Worm (Caenorhabditis elegans) whole organism, L1 larva: ENCODE results near the gene mat-2.

Experiments used
- F16B12.6 ChIP-seq: fragments of 150-350 bp; optimal IDR thresholded peaks from 2 replicates; lab custom pipeline; 2014; ENCODE audit warnings: missing biosample characterization, missing genetic modification characterization
- Y116A8C.19 ChIP-seq: sonication (generic microtip); optimal IDR thresholded peaks from 2 replicates; lab custom pipeline; 2016; ENCODE audit warnings: missing compliant biosample characterization, missing genetic modification characterization, borderline replicate concordance
- aha-1 ChIP-seq: fragments of 150-350 bp; optimal IDR thresholded peaks from 2 replicates; lab custom pipeline; 2014; ENCODE audit warnings: missing biosample characterization, missing genetic modification characterization
- aly-2 ChIP-seq: fragments of 150-350 bp; optimal IDR thresholded peaks from 2 replicates; lab custom pipeline; 2014; ENCODE audit warnings: missing biosample characterization, missing genetic modification characterization
- ama-1 ChIP-seq: fragments of 150-350 bp; optimal IDR thresholded peaks from 2 replicates; lab custom pipeline; 2014
- ceh-8 ChIP-seq: fragments of 200-800 bp; sonication (Bioruptor generic); optimal IDR thresholded peaks from 2 replicates; lab custom pipeline; 2018; ENCODE audit warnings: mild to moderate bottlenecking, missing genetic modification characterization, moderate library complexity, missing compliant biosample characterization
- ceh-88 ChIP-seq: fragments of 200-800 bp; sonication (Bioruptor generic); IDR thresholded peaks from 2 replicates; pipeline ENCODE4 v1.3.6; 2022; ENCODE audit warnings: missing genetic modification characterization, missing compliant biosample characterization
- ceh-90 ChIP-seq: sonication (generic microtip); optimal IDR thresholded peaks from 2 replicates; lab custom pipeline; 2016; ENCODE audit warnings: missing genetic modification characterization, missing compliant biosample characterization
- ces-1 ChIP-seq: fragments of 150-350 bp; optimal IDR thresholded peaks from 2 replicates; lab custom pipeline; 2014; ENCODE audit warnings: missing biosample characterization, missing genetic modification reagents, missing genetic modification characterization
- dpl-1 ChIP-seq, 3 experiments: fragments of 150-350 bp in 2 of 3; sonication (generic microtip) in 1 of 3; optimal IDR thresholded peaks; 2 replicates each; lab custom pipeline; 2014 to 2017; ENCODE audit warnings: missing biosample characterization in 3 of 3, missing genetic modification characterization in 3 of 3, missing genetic modification reagents in 3 of 3
- efl-3 ChIP-seq: fragments of 200-800 bp; sonication (Bioruptor generic); optimal IDR thresholded peaks from 2 replicates; lab custom pipeline; 2018; ENCODE audit warnings: mild to moderate bottlenecking, missing genetic modification characterization, missing compliant biosample characterization
- elt-2 ChIP-seq: sonication (generic microtip); optimal IDR thresholded peaks from 2 replicates; lab custom pipeline; 2016; ENCODE audit warnings: missing genetic modification characterization, mild to moderate bottlenecking, inconsistent platforms, missing compliant biosample characterization, missing genetic modification reagents
- elt-3 ChIP-seq, 6 experiments: fragments of 150-350 bp in 1 of 6; sonication (generic microtip); optimal IDR thresholded peaks; 2 replicates each; lab custom pipeline; 2017 to 2018; ENCODE audit warnings: missing biosample characterization in 6 of 6, missing genetic modification characterization in 6 of 6, inconsistent platforms in 1 of 6
- fkh-10 ChIP-seq: sonication (generic microtip); optimal IDR thresholded peaks from 2 replicates; lab custom pipeline; 2017; ENCODE audit warnings: missing biosample characterization, missing genetic modification reagents, missing genetic modification characterization
- hlh-4 ChIP-seq: sonication (generic microtip); optimal IDR thresholded peaks from 2 replicates; lab custom pipeline; 2016; ENCODE audit warnings: mild to moderate bottlenecking, missing genetic modification characterization, missing compliant biosample characterization
- isw-1 ChIP-seq: fragments of 200-800 bp; sonication (Bioruptor generic); IDR thresholded peaks from 2 replicates; pipeline ENCODE4 v1.3.6; 2022; ENCODE audit warnings: missing genetic modification characterization, missing compliant biosample characterization
- lin-13 ChIP-seq: fragments of 150-350 bp; optimal IDR thresholded peaks from 2 replicates; lab custom pipeline; 2014; ENCODE audit warnings: missing biosample characterization, missing genetic modification reagents, missing genetic modification characterization
- lin-35 ChIP-seq, 2 experiments: fragments of 150-350 bp; optimal IDR thresholded peaks; 2 replicates each; lab custom pipeline; 2014; ENCODE audit warnings: missing biosample characterization in 2 of 2, missing genetic modification characterization in 2 of 2, missing genetic modification reagents in 2 of 2
- lin-39 ChIP-seq: fragments of 150-350 bp; optimal IDR thresholded peaks from 2 replicates; lab custom pipeline; 2014; ENCODE audit warnings: missing biosample characterization, missing genetic modification reagents, missing genetic modification characterization
- lir-3 ChIP-seq: sonication (generic microtip); optimal IDR thresholded peaks from 2 replicates; lab custom pipeline; 2016; ENCODE audit warnings: mild to moderate bottlenecking, missing genetic modification characterization, moderate library complexity, missing compliant biosample characterization; ENCODE audit not compliant: poor library complexity
- lsy-2 ChIP-seq, 2 experiments: fragments of 150-350 bp; optimal IDR thresholded peaks; 2 replicates each; lab custom pipeline; 2014; ENCODE audit warnings: missing biosample characterization in 2 of 2, missing genetic modification characterization in 2 of 2
- mef-2 ChIP-seq: fragments of 150-350 bp; optimal IDR thresholded peaks from 2 replicates; lab custom pipeline; 2014; ENCODE audit warnings: missing biosample characterization, missing genetic modification characterization
- nhr-237 ChIP-seq: fragments of 150-350 bp; optimal IDR thresholded peaks from 2 replicates; lab custom pipeline; 2014; ENCODE audit warnings: missing biosample characterization, missing genetic modification characterization
- nhr-84 ChIP-seq: sonication (generic microtip); optimal IDR thresholded peaks from 2 replicates; lab custom pipeline; 2017; ENCODE audit warnings: missing biosample characterization, missing genetic modification characterization
- nhr-85 ChIP-seq: sonication (generic microtip); peaks from one replicate; lab custom pipeline; 2016; ENCODE audit warnings: missing genetic modification characterization, inconsistent platforms, missing compliant biosample characterization
- nhr-90 ChIP-seq: sonication (generic microtip); optimal IDR thresholded peaks from 2 replicates; lab custom pipeline; 2016; ENCODE audit warnings: mild to moderate bottlenecking, missing genetic modification characterization, missing compliant biosample characterization; ENCODE audit not compliant: poor library complexity
- pqm-1 ChIP-seq: sonication (generic microtip); optimal IDR thresholded peaks from 3 replicates; lab custom pipeline; 2017; ENCODE audit warnings: missing biosample characterization, missing genetic modification characterization
- rnt-1 ChIP-seq: sonication (generic microtip); optimal IDR thresholded peaks from 2 replicates; lab custom pipeline; 2016; ENCODE audit warnings: mild to moderate bottlenecking, missing genetic modification characterization, moderate library complexity, missing compliant biosample characterization
- snu-23 ChIP-seq: sonication (generic microtip); optimal IDR thresholded peaks from 2 replicates; lab custom pipeline; 2016; ENCODE audit warnings: missing genetic modification characterization, missing compliant biosample characterization
- sox-4 ChIP-seq: sonication (generic microtip); optimal IDR thresholded peaks from 2 replicates; lab custom pipeline; 2016; ENCODE audit warnings: missing genetic modification characterization, missing compliant biosample characterization
- swsn-7 ChIP-seq: sonication (generic microtip); optimal IDR thresholded peaks from 2 replicates; lab custom pipeline; 2016; ENCODE audit warnings: missing genetic modification characterization, missing compliant biosample characterization
- unc-30 ChIP-seq: sonication (generic microtip); optimal IDR thresholded peaks from 2 replicates; lab custom pipeline; 2017; ENCODE audit warnings: missing biosample characterization, missing genetic modification characterization
- unc-62 ChIP-seq: fragments of 150-350 bp; optimal IDR thresholded peaks from 2 replicates; lab custom pipeline; 2014; ENCODE audit warnings: missing biosample characterization, missing genetic modification reagents, missing genetic modification characterization
- unc-86 ChIP-seq: sonication (generic microtip); optimal IDR thresholded peaks from 2 replicates; lab custom pipeline; 2016; ENCODE audit warnings: missing genetic modification characterization, missing compliant biosample characterization
- unc-98 ChIP-seq: fragments of 200-800 bp; sonication (Bioruptor generic); IDR thresholded peaks from 2 replicates; pipeline ENCODE4 v1.3.6; 2022; ENCODE audit warnings: missing genetic modification characterization, missing compliant biosample characterization
- vab-15 ChIP-seq: sonication (generic microtip); optimal IDR thresholded peaks from 2 replicates; lab custom pipeline; 2017; ENCODE audit warnings: missing genotype, mild to moderate bottlenecking, missing genetic modification characterization, missing compliant biosample characterization
- xbp-1 ChIP-seq: sonication (generic microtip); optimal IDR thresholded peaks from 2 replicates; lab custom pipeline; 2016; ENCODE audit warnings: missing genetic modification characterization, missing compliant biosample characterization
- zag-1 ChIP-seq: fragments of 150-350 bp; optimal IDR thresholded peaks from 2 replicates; lab custom pipeline; 2014; ENCODE audit warnings: missing biosample characterization, missing genetic modification characterization
- ztf-11 ChIP-seq, 2 experiments: sonication (generic microtip); optimal IDR thresholded peaks; 2 replicates each; lab custom pipeline; 2016 to 2017; ENCODE audit warnings: missing genetic modification characterization in 2 of 2, missing biosample characterization in 1 of 2, missing compliant biosample characterization in 1 of 2
- ztf-4 ChIP-seq: fragments of 150-350 bp; optimal IDR thresholded peaks from 2 replicates; lab custom pipeline; 2014; ENCODE audit warnings: missing biosample characterization, missing genetic modification characterization

The mat-2 gene

DNA sequence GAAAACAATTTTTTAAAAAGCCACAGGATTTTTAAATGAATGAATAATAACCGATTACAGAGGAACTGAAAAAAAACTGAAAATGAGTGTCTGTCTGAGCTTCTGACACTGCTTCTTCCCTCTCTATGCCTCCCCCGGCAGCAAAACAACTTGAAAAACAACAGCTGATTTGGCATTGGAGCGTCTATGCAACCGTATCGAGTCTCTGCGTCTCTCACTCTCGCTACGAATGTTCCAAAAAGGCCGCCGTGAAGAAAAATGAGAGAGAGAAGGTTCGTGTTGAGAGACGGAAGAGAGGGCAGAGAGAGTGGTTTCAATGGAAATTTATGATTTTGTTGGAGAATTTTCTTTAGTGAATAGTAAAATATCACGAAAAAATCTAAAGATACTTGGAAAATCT is 9.5 kb upstream of the mat-2 start (continued):
- TF ChIP-seq mef-2 (tag; lab: Kevin White, UChicago) (no peak), dpl-1 (GFP tag; optimal IDR thresholded peaks at IDR 0.05; lab: Kevin White, UChicago) (peak; percentile 58 to 80 (median 73)), unc-62 (no peak), swsn-7 (tag; lab: Kevin White, UChicago) (peak; percentile 38), isw-1 (GFP tag; lab: Robert Waterston, UW) (peak; percentile 26), ces-1 (no peak), ztf-4 (tag; lab: Kevin White, UChicago) (no peak), rnt-1 (tag; lab: Kevin White, UChicago) (peak; percentile 66), ceh-90 (no peak), zag-1 (no peak), snu-23 (peak; percentile 70)

DNA sequence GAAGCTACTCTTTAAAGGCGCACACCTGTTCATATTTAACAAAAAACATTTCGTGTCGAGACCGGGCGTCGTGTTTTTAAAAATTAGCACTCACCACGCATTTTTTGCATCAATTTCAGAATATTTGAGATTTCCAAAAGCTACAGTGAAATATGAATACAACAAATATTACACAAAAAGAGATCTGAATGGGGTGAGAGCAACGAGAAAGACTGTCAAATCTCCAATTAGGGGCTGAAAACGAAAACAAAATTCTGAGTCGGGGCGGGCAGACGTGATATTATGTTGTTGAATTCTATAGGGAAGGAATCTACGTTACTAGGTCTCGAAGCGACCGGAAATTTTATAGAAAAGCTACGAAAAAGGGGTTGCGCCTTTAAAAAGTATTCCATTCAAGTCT is 8.9 kb upstream of the mat-2 start, which contains the start of gene C09H10.5:
TSS of gene C09H10.5 (minus strand) at position 101 of the 400 bp plus-strand sequence.
- TF ChIP-seq lin-39 (no peak), unc-30 (tag; lab: Kevin White, UChicago) (no peak), hlh-4 (tag; lab: Kevin White, UChicago) (no peak), ceh-88 (GFP tag; lab: Robert Waterston, UW) (no peak), lin-35 (GFP tag; optimal IDR thresholded peaks at IDR 0.05; lab: Kevin White, UChicago) (no peak), elt-3 (tag; optimal IDR thresholded peaks at IDR 0.05; lab: Kevin White, UChicago) (no peak), unc-86 (tag; lab: Kevin White, UChicago) (no peak), xbp-1 (tag; lab: Kevin White, UChicago) (no peak), nhr-85 (tag; lab: Kevin White, UChicago) (no peak), Y116A8C.19 (tag; lab: Kevin White, UChicago) (no peak), lin-13 (no peak), pqm-1 (tag; lab: Kevin White, UChicago) (no peak), isw-1 (GFP tag; lab: Robert Waterston, UW) (no peak), efl-3 (no peak), unc-62 (no peak), sox-4 (tag; lab: Kevin White, UChicago) (no peak), elt-2 (no peak), F16B12.6 (tag; lab: Kevin White, UChicago) (no peak), aly-2 (no peak), lir-3 (no peak)

DNA sequence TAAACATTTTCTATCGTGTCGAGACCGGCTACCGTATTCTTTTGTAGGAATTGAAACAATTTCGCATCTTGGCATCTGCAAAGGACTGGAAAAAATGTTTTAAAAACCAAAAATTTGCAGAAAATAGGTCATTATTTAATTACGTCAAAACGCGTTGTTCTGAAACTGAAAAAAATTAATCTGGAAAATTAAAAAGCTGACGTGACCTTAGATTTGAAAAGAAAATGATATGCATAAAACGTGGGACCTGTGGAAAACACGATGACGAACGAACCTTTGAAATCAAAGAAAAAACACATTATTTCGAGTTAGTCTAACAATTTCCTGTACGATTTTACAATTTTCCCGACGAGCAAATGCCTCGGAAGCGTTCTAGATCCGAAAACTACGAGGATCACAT is 8.4 kb upstream of the mat-2 start, which contains the start of gene C09H10.9:
TSS of gene C09H10.9 (plus strand) at position 301 of the 400 bp plus-strand sequence.
- TF ChIP-seq ama-1 (lab: Kevin White, UChicago) (no peak), ztf-11 (tag; optimal IDR thresholded peaks at IDR 0.05; lab: Kevin White, UChicago) (no peak), nhr-84 (tag; lab: Kevin White, UChicago) (no peak), nhr-90 (tag; lab: Kevin White, UChicago) (no peak), aha-1 (tag; lab: Kevin White, UChicago) (no peak), unc-30 (tag; lab: Kevin White, UChicago) (no peak), fkh-10 (GFP tag; lab: Kevin White, UChicago) (no peak), nhr-237 (no peak), hlh-4 (tag; lab: Kevin White, UChicago) (no peak), unc-62 (no peak), snu-23 (no peak), nhr-85 (tag; lab: Kevin White, UChicago) (no peak), Y116A8C.19 (tag; lab: Kevin White, UChicago) (no peak), ces-1 (no peak), vab-15 (tag; lab: Kevin White, UChicago) (no peak), pqm-1 (tag; lab: Kevin White, UChicago) (no peak), unc-98 (no peak), elt-2 (no peak), ceh-8 (no peak), lsy-2 (tag; optimal IDR thresholded peaks at IDR 0.05; lab: Kevin White, UChicago) (no peak)
